Worm (Caenorhabditis elegans): ENCODE data around the gene rnh-1.2.

- TF ChIP-seq sem-2 (GFP tag; optimal IDR thresholded peaks at IDR 0.05) (no peak), pha-4 (tag; optimal IDR thresholded peaks at IDR 0.05) (no peak), flh-1 (GFP tag; optimal IDR thresholded peaks at IDR 0.05) (no peak), ces-1 (GFP tag; optimal IDR thresholded peaks at IDR 0.05) (no peak), sptf-1 (tag; optimal IDR thresholded peaks at IDR 0.05) (no peak), snpc-4 (tag; optimal IDR thresholded peaks at IDR 0.05) (no peak)
Measured at ce11 chrII:9861394-9861793, 19.6 kb upstream of the rnh-1.2 start, which contains the start of gene chil-3.
